Fruit fly (Drosophila melanogaster): ENCODE data around the gene htk.

dm6 chrX:18806365-18806764, 37.1 kb upstream of the htk start, which contains the start of gene CG7058:
- TF ChIP-seq CG8159 (tag; optimal IDR thresholded peaks at IDR 0.05) (no peak), gl (tag; optimal IDR thresholded peaks at IDR 0.05) (no peak), CG34367 (tag; optimal IDR thresholded peaks at IDR 0.05) (no peak), CG8301 (tag; optimal IDR thresholded peaks at IDR 0.05) (no peak)

Measured in whole organism, pupa.